Fruit fly (Drosophila melanogaster) whole organism, wandering third instar larva: ENCODE measurements around the gene CG15546.

Source experiments
- Abd-B ChIP-seq: fragments of >200 bp; optimal IDR thresholded peaks from 2 replicates; lab custom pipeline; 2017; ENCODE audit warnings: missing biosample characterization, missing genetic modification characterization
- Dfd ChIP-seq: fragments of >200 bp; optimal IDR thresholded peaks from 2 replicates; lab custom pipeline; 2017; ENCODE audit warnings: missing biosample characterization, missing genetic modification characterization
- Myc ChIP-seq: fragments of >200 bp; optimal IDR thresholded peaks from 2 replicates; lab custom pipeline; 2017
- OdsH ChIP-seq: fragments of 200-800 bp; sonication (Bioruptor generic); optimal IDR thresholded peaks from 2 replicates; lab custom pipeline; 2016; ENCODE audit warnings: missing biosample characterization, mild to moderate bottlenecking, missing genetic modification characterization
- h ChIP-seq: fragments of 200-800 bp; sonication (Bioruptor generic); optimal IDR thresholded peaks from 3 replicates; lab custom pipeline; 2016; ENCODE audit warnings: missing biosample characterization, mild to moderate bottlenecking, missing genetic modification characterization
- jim ChIP-seq: fragments of 175-275, 200-325 bp; sonication (Bioruptor generic); optimal IDR thresholded peaks from 2 replicates; lab custom pipeline; 2016; ENCODE audit warnings: missing biosample characterization, mild to moderate bottlenecking, missing genetic modification characterization
- lola ChIP-seq: fragments of >200 bp; optimal IDR thresholded peaks from 2 replicates; lab custom pipeline; 2017; ENCODE audit warnings: missing biosample characterization, missing genetic modification characterization
- psq ChIP-seq: fragments of 200-800 bp; sonication (Bioruptor generic); optimal IDR thresholded peaks from 3 replicates; lab custom pipeline; 2017; ENCODE audit warnings: missing biosample characterization, mild to moderate bottlenecking, missing genetic modification characterization, moderate library complexity
- woc ChIP-seq: sonication (Bioruptor generic); optimal IDR thresholded peaks from 2 replicates; lab custom pipeline; 2016; ENCODE audit warnings: missing biosample characterization, mild to moderate bottlenecking, missing genetic modification characterization

DNA sequence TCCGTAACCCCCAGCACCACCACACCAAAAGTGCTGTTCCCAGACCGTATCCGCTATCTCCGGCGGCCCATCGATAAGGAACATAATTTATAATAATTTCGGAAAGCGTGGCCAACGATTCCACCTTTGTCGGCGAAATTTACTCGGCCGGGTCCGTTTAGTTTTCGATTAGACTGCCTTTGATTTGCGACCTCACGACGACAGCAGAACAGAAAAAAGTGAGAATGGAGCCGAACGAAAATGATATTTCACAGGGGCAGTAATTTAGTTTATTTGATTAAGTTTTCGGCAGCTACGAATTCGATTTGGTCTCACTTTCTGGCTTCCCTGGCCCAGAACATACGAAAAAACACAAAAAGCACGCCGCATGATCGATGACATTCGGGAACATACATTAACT is 47.6 kb upstream of the CG15546 start:
- TF ChIP-seq psq (no peak), OdsH (GFP tag; lab: Kevin White, UChicago) (no peak), woc (no peak), h (GFP tag; lab: Kevin White, UChicago) (no peak), Dfd (GFP tag; lab: Kevin White, UChicago) (no peak), lola (no peak), Abd-B (GFP tag; lab: Kevin White, UChicago) (no peak), Myc (no peak), jim (GFP tag; lab: Kevin White, UChicago) (no peak)
